Worm (Caenorhabditis elegans) whole organism, early embryonic: ENCODE measurements around the gene pstk-1.

ENCODE experiments used
- B0310.2 ChIP-seq: sonication (generic microtip); optimal IDR thresholded peaks from 2 replicates; lab custom pipeline; 2016; ENCODE audit warnings: mild to moderate bottlenecking, missing genetic modification characterization, missing compliant biosample characterization
- F13C5.2 ChIP-seq: sonication (generic microtip); optimal IDR thresholded peaks from 2 replicates; lab custom pipeline; 2017; ENCODE audit warnings: mild to moderate bottlenecking, missing genetic modification characterization, inconsistent platforms, missing compliant biosample characterization
- ama-1 ChIP-seq: fragments of 150-350 bp; optimal IDR thresholded peaks from 2 replicates; lab custom pipeline; 2014
- hnd-1 ChIP-seq: sonication (generic microtip); optimal IDR thresholded peaks from 2 replicates; lab custom pipeline; 2016; ENCODE audit warnings: missing genetic modification characterization, missing compliant biosample characterization
- scrt-1 ChIP-seq: fragments of 200-800 bp; sonication (Bioruptor generic); IDR thresholded peaks from 2 replicates; pipeline ENCODE4 v1.3.6; 2022; ENCODE audit warnings: missing genetic modification characterization, missing compliant biosample characterization
- tbx-37 ChIP-seq: fragments of 200-800 bp; sonication (Bioruptor generic); conservative IDR thresholded peaks from 2 replicates; pipeline ENCODE4 v1.3.6; 2022; ENCODE audit warnings: missing genetic modification reagents, missing genetic modification characterization, missing compliant biosample characterization

DNA sequence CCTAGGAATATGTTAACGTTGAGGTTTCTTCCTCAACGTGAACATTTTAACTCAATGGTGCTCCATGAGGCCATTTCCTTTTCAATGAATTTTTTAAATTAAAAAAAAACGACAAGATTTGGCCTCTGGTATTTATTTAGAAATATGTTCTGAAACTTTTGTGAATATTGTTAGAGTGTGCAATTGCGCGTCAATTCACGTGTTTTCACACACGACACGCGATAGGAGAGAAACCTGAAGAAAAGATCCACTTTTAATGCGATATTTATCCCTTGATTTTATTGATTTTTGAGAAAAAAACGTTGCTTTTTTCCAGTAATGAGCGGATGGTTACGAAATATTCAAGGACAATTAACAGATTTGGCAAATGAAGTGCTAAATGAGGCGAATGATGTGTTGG is 32.8 kb downstream of the pstk-1 start, which contains the start of gene sql-1:
- TF ChIP-seq tbx-37 (GFP tag; lab: Robert Waterston, UW) = no peak
- no peak for TF ChIP-seq F13C5.2 (tag; lab: Kevin White, UChicago)
- TF ChIP-seq scrt-1 (GFP tag; lab: Robert Waterston, UW) = no peak
- no peak for TF ChIP-seq B0310.2
- TF ChIP-seq hnd-1 = no peak
- no peak for TF ChIP-seq ama-1 (lab: Kevin White, UChicago)
